Fruit fly (Drosophila melanogaster): ENCODE results near the gene Ssb-c31a.

Gene Ssb-c31a

DNA sequence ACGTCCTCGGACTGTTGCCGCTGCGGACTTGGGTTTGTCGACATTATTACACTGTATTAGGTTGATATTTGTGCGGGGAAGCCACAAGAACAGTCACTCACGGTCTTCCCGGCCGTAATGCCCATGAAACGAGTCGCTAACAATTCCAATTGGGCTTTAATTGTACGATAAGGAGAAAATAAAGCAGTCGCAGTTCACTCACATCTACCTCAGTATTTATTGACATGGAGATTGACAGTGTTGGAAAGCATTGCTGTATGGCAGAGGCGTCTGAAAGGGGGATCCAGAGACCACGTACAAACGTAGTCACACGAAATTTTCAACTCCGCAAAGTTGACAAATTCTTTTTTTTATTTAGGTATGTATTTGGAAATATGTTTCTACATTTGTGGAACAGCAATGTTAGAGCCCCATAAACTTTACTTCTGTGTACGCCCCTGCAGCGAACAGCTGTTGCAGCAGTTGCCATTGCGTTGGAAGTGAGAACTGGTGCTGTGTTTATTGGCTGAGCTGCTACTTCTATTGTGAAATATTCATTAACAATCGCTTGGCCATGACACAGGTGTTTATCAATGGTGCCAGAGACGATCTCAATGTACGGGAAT is 1.6 kb downstream of the Ssb-c31a start, which contains the start of the genes CG8372 and CG8360 (continued):
- TF ChIP-seq Hey (tag; optimal IDR thresholded peaks at IDR 0.05) (peak; percentile 93), CG6654 (GFP tag; optimal IDR thresholded peaks at IDR 0.05) (peak; percentile 93), HHEX (GFP tag; optimal IDR thresholded peaks at IDR 0.05) (peak; percentile 99), Lhr (GFP tag; optimal IDR thresholded peaks at IDR 0.05) (peak; percentile 92), danr (GFP tag; IDR thresholded peaks at IDR 0.05) (peak; percentile 98), bigmax (GFP tag; optimal IDR thresholded peaks at IDR 0.05) (peak; percentile 76), CG4328 (GFP tag; optimal IDR thresholded peaks at IDR 0.05) (peak; percentile 97), CG33557 (GFP tag; optimal IDR thresholded peaks at IDR 0.05) (peak; percentile 95), ranshi (GFP tag; IDR thresholded peaks at IDR 0.05) (peak; percentile 99), CG10959 (GFP tag; IDR thresholded peaks at IDR 0.05) (peak; percentile 97), CG17912 (GFP tag; optimal IDR thresholded peaks at IDR 0.05) (peak; percentile 94), CG12391 (tag; optimal IDR thresholded peaks at IDR 0.05) (peak; percentile 99), YL-1 (GFP tag; optimal IDR thresholded peaks at IDR 0.05) (peak; percentile 99), hbn (GFP tag; IDR thresholded peaks at IDR 0.05; ENCODE audit: partially characterized antibody) (no peak; the same call in 1 of the 2 replicates), CG14965 (GFP tag; optimal IDR thresholded peaks at IDR 0.05; ENCODE audit: borderline replicate concordance) (peak; percentile 90), exex (tag; optimal IDR thresholded peaks at IDR 0.05) (peak; percentile 93), Elba2 (GFP tag; optimal IDR thresholded peaks at IDR 0.05) (peak; percentile 99), CG8359 (GFP tag; optimal IDR thresholded peaks at IDR 0.05; ENCODE audit: borderline replicate concordance) (peak; percentile 93), CG7786 (GFP tag; optimal IDR thresholded peaks at IDR 0.05) (peak; percentile 99), CG14014 (GFP tag; IDR thresholded peaks at IDR 0.05) (peak; percentile 99), Antp (GFP tag; optimal IDR thresholded peaks at IDR 0.05) (peak; percentile 99), Spps (tag; optimal IDR thresholded peaks at IDR 0.05) (peak; percentile 97), gcm (GFP tag; optimal IDR thresholded peaks at IDR 0.05) (peak; percentile 98), CG4730 (GFP tag; IDR thresholded peaks at IDR 0.05) (peak; percentile 99), CG32767 (GFP tag; IDR thresholded peaks at IDR 0.05) (peak; percentile 98), zen (tag; optimal IDR thresholded peaks at IDR 0.05) (peak; percentile 97), schlank (tag; optimal IDR thresholded peaks at IDR 0.05) (peak; percentile 97), seq (GFP tag; IDR thresholded peaks at IDR 0.05) (peak; percentile 99), Dbx (GFP tag; IDR thresholded peaks at IDR 0.05) (peak; percentile 98), CG4404 (GFP tag; IDR thresholded peaks at IDR 0.05) (peak; percentile 99), dimm (GFP tag; IDR thresholded peaks at IDR 0.05) (peak; percentile 98), lbe (GFP tag; optimal IDR thresholded peaks at IDR 0.05) (peak; percentile 99), CG15601 (tag; optimal IDR thresholded peaks at IDR 0.05) (peak; percentile 97), Nf-YA (GFP tag; IDR thresholded peaks at IDR 0.05) (peak; percentile 97), E2f2 (GFP tag; IDR thresholded peaks at IDR 0.05) (peak; percentile 89), crc (GFP tag; optimal IDR thresholded peaks at IDR 0.05) (peak; percentile 99), CG16779 (GFP tag; IDR thresholded peaks at IDR 0.05) (peak; percentile 98), CG15514 (GFP tag; optimal IDR thresholded peaks at IDR 0.05) (peak; percentile 96), CG10431 (GFP tag; optimal IDR thresholded peaks at IDR 0.05) (peak; percentile 92), slp2 (GFP tag; optimal IDR thresholded peaks at IDR 0.05) (peak; percentile 99), CG11695 (GFP tag; IDR thresholded peaks at IDR 0.05) (peak; percentile 99), CG13424 (tag; optimal IDR thresholded peaks at IDR 0.05) (peak; percentile 99), CTCF (GFP tag; optimal IDR thresholded peaks at IDR 0.05) (peak; percentile 76), CG4282 (GFP tag; optimal IDR thresholded peaks at IDR 0.05) (peak; percentile 98), stwl (tag; optimal IDR thresholded peaks at IDR 0.05) (peak; percentile 92), NC2β (GFP tag; optimal IDR thresholded peaks at IDR 0.05) (peak; percentile 98), tgo (GFP tag; IDR thresholded peaks at IDR 0.05) (peak; percentile 99), CG9609 (GFP tag; optimal IDR thresholded peaks at IDR 0.05) (peak; percentile 99), CG18619 (GFP tag; optimal IDR thresholded peaks at IDR 0.05) (peak; percentile 98), CG9876 (GFP tag; optimal IDR thresholded peaks at IDR 0.05) (peak; percentile 99), CG11093 (GFP tag; IDR thresholded peaks at IDR 0.05) (peak; percentile 99)

Measured in whole organism, embryonic.